Worm (Caenorhabditis elegans): Measurements from ENCODE around the gene sdz-36.

sdz-36 gene

ce11 chrIV:9718396-9718795, 27.7 kb downstream of the sdz-36 start (continued):
- TF ChIP-seq F10B5.3 (tag; optimal IDR thresholded peaks at IDR 0.05), result no peak
- no peak for TF ChIP-seq fos-1 (tag; optimal IDR thresholded peaks at IDR 0.05)
- TF ChIP-seq egl-43 (GFP tag; IDR thresholded peaks at IDR 0.05), result no peak
- TF ChIP-seq F26F4.8 (GFP tag; conservative IDR thresholded peaks at IDR 0.05), result no peak
- TF ChIP-seq lin-1 (GFP tag; IDR thresholded peaks at IDR 0.05), result peak; percentile 67
- TF ChIP-seq hif-1 (tag; optimal IDR thresholded peaks at IDR 0.05), result peak; percentile 84 to 99
- peak; percentile 94 for TF ChIP-seq nhr-28 (tag; optimal IDR thresholded peaks at IDR 0.05)

ce11 chrIV:9723185-9723584, 32.4 kb downstream of the sdz-36 start:
- no peak for TF ChIP-seq ces-1 (GFP tag; optimal IDR thresholded peaks at IDR 0.05)
- no peak for TF ChIP-seq nhr-77 (tag; optimal IDR thresholded peaks at IDR 0.05)
- no peak for TF ChIP-seq mdt-29 (GFP tag; IDR thresholded peaks at IDR 0.05)
- no peak for TF ChIP-seq hmg-1.1 (GFP tag; IDR thresholded peaks at IDR 0.05)
- TF ChIP-seq rbr-2 (tag; optimal IDR thresholded peaks at IDR 0.05), result no peak
- no peak for TF ChIP-seq dve-1 (tag; optimal IDR thresholded peaks at IDR 0.05; ENCODE audit: insufficient read depth)
- TF ChIP-seq daf-12 (tag; optimal IDR thresholded peaks at IDR 0.05), result no peak
- no peak for TF ChIP-seq mxl-2 (GFP tag; conservative IDR thresholded peaks at IDR 0.05)

ce11 chrIV:9724948-9725347, 34.2 kb downstream of the sdz-36 start, which contains the start of the genes nhr-138 and C28D4.18:
Gene nhr-138, plus strand, starts transcription at chrIV:9725251.
Gene C28D4.18, plus strand, starts transcription at chrIV:9725280.
- TF ChIP-seq aha-1 (tag) (peak; percentile 95), ztf-11 (tag; optimal IDR thresholded peaks at IDR 0.05) (no peak)

- peak in 1 of 2 experiments; percentile 63 for TF ChIP-seq unc-62 (GFP tag; optimal IDR thresholded peaks at IDR 0.05 in 1 of 2)
- TF ChIP-seq unc-62 (tag; optimal IDR thresholded peaks at IDR 0.05), result no peak
- TF ChIP-seq nhr-28 (tag; optimal IDR thresholded peaks at IDR 0.05), result no peak
- TF ChIP-seq arid-1 (GFP tag; conservative IDR thresholded peaks at IDR 0.05), result no peak
- no peak for TF ChIP-seq ceh-32 (tag; optimal IDR thresholded peaks at IDR 0.05; ENCODE audit: poor library complexity)
- TF ChIP-seq ces-1 (GFP tag; optimal IDR thresholded peaks at IDR 0.05), result no peak
- no peak for TF ChIP-seq saeg-2 (GFP tag; IDR thresholded peaks at IDR 0.05)
- TF ChIP-seq T26A8.4 (GFP tag; IDR thresholded peaks at IDR 0.05), result no peak
- TF ChIP-seq hif-1 (tag; optimal IDR thresholded peaks at IDR 0.05), result no peak
- TF ChIP-seq unc-130 (GFP tag; optimal IDR thresholded peaks at IDR 0.05), result no peak
- no peak for TF ChIP-seq zfp-3 (GFP tag; conservative IDR thresholded peaks at IDR 0.05)
- TF ChIP-seq spr-3 (GFP tag; optimal IDR thresholded peaks at IDR 0.05), result no peak
- no peak for TF ChIP-seq daf-19 (GFP tag; conservative IDR thresholded peaks at IDR 0.05)
- no peak for TF ChIP-seq F37D6.2 (tag; optimal IDR thresholded peaks at IDR 0.05)
- peak; percentile 80 for TF ChIP-seq aha-1 (tag)
- peak; percentile 38 for TF ChIP-seq nhr-11 (tag; optimal IDR thresholded peaks at IDR 0.05)
- TF ChIP-seq mep-1 (tag; optimal IDR thresholded peaks at IDR 0.05), result no peak
- TF ChIP-seq set-16 (GFP tag; IDR thresholded peaks at IDR 0.05), result no peak
- TF ChIP-seq ztf-11 (tag; optimal IDR thresholded peaks at IDR 0.05), result no peak
- TF ChIP-seq lin-15B (tag; optimal IDR thresholded peaks at IDR 0.05), result no peak
- TF ChIP-seq lin-13 (GFP tag; optimal IDR thresholded peaks at IDR 0.05), result no peak
- no peak for TF ChIP-seq skn-1 (tag; optimal IDR thresholded peaks at IDR 0.05)
Observed at ce11 chrIV:9725468-9725985, 34.8 kb downstream of the sdz-36 start.

- TF ChIP-seq hlh-30 (tag; optimal IDR thresholded peaks at IDR 0.05; ENCODE audit: insufficient read depth) (no peak), ZK337.2 (GFP tag; IDR thresholded peaks at IDR 0.05) (no peak), lin-15B (tag; optimal IDR thresholded peaks at IDR 0.05) (no peak), unc-62 (GFP tag; optimal IDR thresholded peaks at IDR 0.05 in 1 of 2) (peak in 1 of 2 experiments; percentile 91), unc-62 (tag; optimal IDR thresholded peaks at IDR 0.05) (no peak), dmd-8 (GFP tag; IDR thresholded peaks at IDR 0.05) (no peak), mdl-1 (tag; optimal IDR thresholded peaks at IDR 0.05) (no peak), hlh-11 (tag; optimal IDR thresholded peaks at IDR 0.05) (no peak)
Observed at ce11 chrIV:9727217-9727616, 36.5 kb downstream of the sdz-36 start.

Data from whole organism, L4 larva.